1 fruit fly cellular context compared by ENCODE assay signal in genomic region chr3R:10614006-10614895, dm6.
TF ChIP-seq lines count a peak whose summit lies in the region.

No protein-coding gene starts in this region.

TF ChIP-seq in whole organism, embryonic, 481 proteins besides CTCF, POLR2A, EP300 and RAD21 (continued from another document):
- TF ChIP-seq sug (tag; optimal IDR thresholded peaks at IDR 0.05; lab: Kevin White, UChicago) (no peak), Sox102F (GFP tag; optimal IDR thresholded peaks at IDR 0.05; lab: Kevin White, UChicago) (no peak), Tbp (GFP tag; optimal IDR thresholded peaks at IDR 0.05; lab: Kevin White, UChicago) (no peak), lbe (GFP tag; optimal IDR thresholded peaks at IDR 0.05; lab: Kevin White, UChicago) (peak; percentile 6), Hand (GFP tag; optimal IDR thresholded peaks at IDR 0.05; lab: Kevin White, UChicago) (no peak), MESR4 (GFP tag; optimal IDR thresholded peaks at IDR 0.05; lab: Kevin White, UChicago) (no peak), cad (GFP tag; optimal IDR thresholded peaks at IDR 0.05; lab: Kevin White, UChicago) (peak; percentile 83), ab (GFP tag; optimal IDR thresholded peaks at IDR 0.05; lab: Kevin White, UChicago) (no peak), CG3281 (GFP tag; optimal IDR thresholded peaks at IDR 0.05; lab: Kevin White, UChicago) (no peak), Oaz (GFP tag; IDR thresholded peaks at IDR 0.05; lab: Robert Waterston, UW) (no peak), CG10321 (GFP tag; IDR thresholded peaks at IDR 0.05; lab: Robert Waterston, UW) (peak; percentile 98), Usf (GFP tag; optimal IDR thresholded peaks at IDR 0.05; lab: Kevin White, UChicago) (no peak), gsb (GFP tag; IDR thresholded peaks at IDR 0.05; lab: Robert Waterston, UW) (no peak), Ada2b (GFP tag; IDR thresholded peaks at IDR 0.05; lab: Robert Waterston, UW) (no peak)
TF ChIP-seq in whole organism, embryonic: peak in this region for 99.
